Worm (Caenorhabditis elegans) whole organism, L2 larva: ENCODE measurements around the gene col-95.

Source experiments
- alr-1 ChIP-seq: fragments of 150-350 bp; optimal IDR thresholded peaks from 2 replicates; lab custom pipeline; 2014; ENCODE audit warnings: missing biosample characterization, missing genetic modification characterization
- ama-1 ChIP-seq: fragments of 150-350 bp; optimal IDR thresholded peaks from 2 replicates; lab custom pipeline; 2018; ENCODE audit warnings: inconsistent platforms
- fos-1 ChIP-seq: fragments of 150-350 bp; optimal IDR thresholded peaks from 2 replicates; lab custom pipeline; 2014; ENCODE audit warnings: missing biosample characterization, missing genetic modification characterization
- mdl-1 ChIP-seq, 2 experiments: fragments of 150-350 bp in 1 of 2; sonication (generic microtip) in 1 of 2; optimal IDR thresholded peaks; 2 replicates each; lab custom pipeline; 2017; ENCODE audit warnings: missing biosample characterization in 2 of 2, missing genetic modification characterization in 2 of 2
- nhr-10 ChIP-seq: sonication (generic microtip); optimal IDR thresholded peaks from 2 replicates; lab custom pipeline; 2017; ENCODE audit warnings: missing biosample characterization, missing genetic modification characterization
- unc-62 ChIP-seq: fragments of 150-350 bp; optimal IDR thresholded peaks from 2 replicates; lab custom pipeline; 2014; ENCODE audit warnings: missing biosample characterization, missing genetic modification reagents, missing genetic modification characterization

DNA sequence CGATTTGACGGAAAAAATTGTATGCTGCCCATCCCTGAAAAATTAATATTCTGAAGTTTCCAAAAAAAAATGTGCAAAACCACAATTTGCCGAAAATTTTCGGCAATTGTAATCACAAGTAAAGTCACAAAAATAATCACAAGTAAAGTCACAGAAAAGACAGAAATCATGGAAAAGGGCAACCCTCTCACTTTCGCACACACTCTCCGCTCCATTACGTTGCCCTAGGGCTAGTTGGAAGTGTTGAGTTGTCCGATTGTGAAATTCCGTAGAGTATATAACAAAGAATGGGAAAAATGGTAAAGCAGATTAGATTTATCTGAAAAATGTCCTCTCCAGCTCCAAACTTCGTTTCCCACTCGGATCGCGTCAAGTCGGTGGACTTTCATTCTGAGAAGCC lies 17.6 kb downstream of the col-95 start, which contains the start of gene Y41C4A.32:
- TF ChIP-seq unc-62 (GFP tag; lab: Kevin White, UChicago) (no peak), fos-1 (tag; lab: Kevin White, UChicago) (peak; percentile 11), nhr-10 (no peak), alr-1 (tag; lab: Kevin White, UChicago) (no peak), mdl-1 (tag; optimal IDR thresholded peaks at IDR 0.05; lab: Kevin White, UChicago) (no peak), ama-1 (lab: Kevin White, UChicago) (no peak)
